Fruit fly (Drosophila melanogaster) S2 (cell line): Measurements from ENCODE around the gene Tsp39D.

Experiments
- CG8478 ChIP-seq: fragments of >200 bp; optimal IDR thresholded peaks from 2 replicates; lab custom pipeline; 2018
- CTCF ChIP-seq, 2 experiments: fragments of >200 bp; optimal IDR thresholded peaks; 2 replicates each; lab custom pipeline; 2018

dm6 chr2L:21360916-21361315, 16.5 kb downstream of the Tsp39D start, which contains the start of gene dtr:
- no peak for TF ChIP-seq CG8478 (lab: Kevin White, UChicago)
- no peak for TF ChIP-seq CTCF (optimal IDR thresholded peaks at IDR 0.05; lab: Kevin White, UChicago)
